Fruit fly (Drosophila melanogaster): Measurements from ENCODE around the gene Sgt.
A peak's percentile ranks its signal among the peaks of the same experiment; 100 is the strongest.

Gene Sgt

DNA sequence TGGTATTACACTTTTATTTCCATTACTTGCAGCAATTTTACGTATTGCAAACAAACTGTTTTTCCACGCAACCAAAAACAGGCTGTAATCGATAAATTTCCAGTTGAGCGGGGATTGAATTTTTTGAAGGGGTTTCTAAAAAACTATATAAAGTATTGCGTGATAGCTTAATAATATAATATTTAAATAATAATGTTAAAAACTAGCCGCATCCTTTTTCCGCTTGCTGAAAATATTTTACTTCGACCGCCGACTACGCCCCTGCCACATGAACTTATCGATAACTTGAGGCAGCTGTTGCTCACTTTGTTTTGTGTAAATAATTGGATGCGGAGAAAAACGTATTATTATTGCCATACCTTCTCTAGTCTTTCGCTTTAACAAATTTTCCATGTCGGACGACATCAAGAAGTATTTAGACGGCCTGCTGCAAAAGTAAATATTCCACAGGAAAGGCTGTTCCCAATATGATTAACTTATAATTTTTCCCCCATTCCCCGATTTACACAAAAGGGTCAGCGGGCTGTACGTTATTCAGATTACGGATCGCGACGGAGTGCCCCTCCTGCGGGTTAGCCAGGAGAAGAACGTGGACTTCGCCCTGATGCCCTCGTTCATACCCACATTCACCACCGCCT is 9.7 kb downstream of the Sgt start, which contains the start of the genes fws and Lamtor3 (continued):
- TF ChIP-seq Hey (tag; optimal IDR thresholded peaks at IDR 0.05), result peak; percentile 72
- peak; percentile 93 for TF ChIP-seq odd (GFP tag; optimal IDR thresholded peaks at IDR 0.05)
- peak; percentile 72 for TF ChIP-seq Side (GFP tag; optimal IDR thresholded peaks at IDR 0.05)
- peak; percentile 94 for TF ChIP-seq CG13894 (tag; optimal IDR thresholded peaks at IDR 0.05)
- TF ChIP-seq CG13296 (GFP tag; optimal IDR thresholded peaks at IDR 0.05), result peak; percentile 96
- TF ChIP-seq CG9876 (GFP tag; optimal IDR thresholded peaks at IDR 0.05), result peak; percentile 60
- TF ChIP-seq MESR4 (GFP tag; optimal IDR thresholded peaks at IDR 0.05), result peak; percentile 79
- TF ChIP-seq Spps (tag; optimal IDR thresholded peaks at IDR 0.05), result peak; percentile 96
- TF ChIP-seq lbe (GFP tag; optimal IDR thresholded peaks at IDR 0.05), result peak; percentile 98
- TF ChIP-seq nmo (GFP tag; optimal IDR thresholded peaks at IDR 0.05), result peak; percentile 99
- TF ChIP-seq CG14860 (GFP tag; IDR thresholded peaks at IDR 0.05; ENCODE audit: partially characterized antibody), result peak; percentile 59; the same call in 1 of the 3 replicates
- peak; percentile 96 for TF ChIP-seq CG10147 (GFP tag; optimal IDR thresholded peaks at IDR 0.05)
- TF ChIP-seq CG2129 (GFP tag; IDR thresholded peaks at IDR 0.05; ENCODE audit: partially characterized antibody), result no peak
- peak; percentile 100 for TF ChIP-seq gem (tag; optimal IDR thresholded peaks at IDR 0.05)
- TF ChIP-seq CG1647 (GFP tag; optimal IDR thresholded peaks at IDR 0.05), result peak; percentile 83
- TF ChIP-seq luna (GFP tag; optimal IDR thresholded peaks at IDR 0.05), result peak; percentile 11
- peak; percentile 58 for TF ChIP-seq CG3163 (GFP tag; optimal IDR thresholded peaks at IDR 0.05)
- TF ChIP-seq CG7556 (GFP tag; optimal IDR thresholded peaks at IDR 0.05), result peak; percentile 97
- no peak for TF ChIP-seq cg (GFP tag; optimal IDR thresholded peaks at IDR 0.05)
- peak; percentile 97 for TF ChIP-seq sim (GFP tag; IDR thresholded peaks at IDR 0.05)
- TF ChIP-seq bsh (GFP tag; optimal IDR thresholded peaks at IDR 0.05), result peak; percentile 95 to 99
- peak; percentile 98 for TF ChIP-seq GATAe (GFP tag; conservative IDR thresholded peaks at IDR 0.05)
- TF ChIP-seq CG7987 (GFP tag; optimal IDR thresholded peaks at IDR 0.05), result peak; percentile 95
- TF ChIP-seq dm (GFP tag; optimal IDR thresholded peaks at IDR 0.05), result peak; percentile 65
- TF ChIP-seq abd-A (tag; optimal IDR thresholded peaks at IDR 0.05), result no peak
- TF ChIP-seq Elba2 (GFP tag; optimal IDR thresholded peaks at IDR 0.05), result peak; percentile 75
- peak; percentile 79 for TF ChIP-seq CG10431 (GFP tag; optimal IDR thresholded peaks at IDR 0.05)
- peak; percentile 77 for TF ChIP-seq CG8290 (GFP tag; optimal IDR thresholded peaks at IDR 0.05)
- TF ChIP-seq CG8290 (tag; optimal IDR thresholded peaks at IDR 0.05), result peak in 1 of 2 experiments; percentile 84
- TF ChIP-seq sc (optimal IDR thresholded peaks at IDR 0.05), result no peak
- peak; percentile 98 for TF ChIP-seq sc (GFP tag; optimal IDR thresholded peaks at IDR 0.05)
- peak; percentile 99 for TF ChIP-seq CG10366 (GFP tag; IDR thresholded peaks at IDR 0.05)
- peak; percentile 98 for TF ChIP-seq HmgZ (tag; optimal IDR thresholded peaks at IDR 0.05)
- peak; percentile 98 for TF ChIP-seq CG9215 (GFP tag; IDR thresholded peaks at IDR 0.05)
- TF ChIP-seq CG16815 (GFP tag; optimal IDR thresholded peaks at IDR 0.05), result peak; percentile 98
- TF ChIP-seq Dek (tag; optimal IDR thresholded peaks at IDR 0.05), result peak; percentile 98
- TF ChIP-seq nerfin-1 (tag; optimal IDR thresholded peaks at IDR 0.05), result peak; percentile 93
- TF ChIP-seq gfzf (GFP tag; optimal IDR thresholded peaks at IDR 0.05), result no peak
- TF ChIP-seq fd96Cb (tag; optimal IDR thresholded peaks at IDR 0.05), result peak; percentile 98
- TF ChIP-seq ERR (GFP tag; optimal IDR thresholded peaks at IDR 0.05), result peak; percentile 39
- TF ChIP-seq run (tag; optimal IDR thresholded peaks at IDR 0.05), result peak; percentile 92
- peak; percentile 98 for TF ChIP-seq CG2875 (GFP tag; optimal IDR thresholded peaks at IDR 0.05)
- peak; percentile 74 for TF ChIP-seq Dll (GFP tag; IDR thresholded peaks at IDR 0.05; ENCODE audit: partially characterized antibody)
- no peak for TF ChIP-seq Tbp (GFP tag; optimal IDR thresholded peaks at IDR 0.05)
- peak; percentile 96 for TF ChIP-seq CG10654 (GFP tag; optimal IDR thresholded peaks at IDR 0.05)
- TF ChIP-seq CG15479 (GFP tag; optimal IDR thresholded peaks at IDR 0.05), result peak; percentile 26
- peak; percentile 46 for TF ChIP-seq B-H2 (GFP tag; optimal IDR thresholded peaks at IDR 0.05)
- TF ChIP-seq eyg (GFP tag; optimal IDR thresholded peaks at IDR 0.05), result peak; percentile 61
- peak; percentile 68 for TF ChIP-seq Nf-YC (tag; optimal IDR thresholded peaks at IDR 0.05)
